Fruit fly (Drosophila melanogaster): ENCODE measurements around the gene CG14419.
A peak's percentile ranks its signal among the peaks of the same experiment; 100 is the strongest.

CG14419 gene

DNA sequence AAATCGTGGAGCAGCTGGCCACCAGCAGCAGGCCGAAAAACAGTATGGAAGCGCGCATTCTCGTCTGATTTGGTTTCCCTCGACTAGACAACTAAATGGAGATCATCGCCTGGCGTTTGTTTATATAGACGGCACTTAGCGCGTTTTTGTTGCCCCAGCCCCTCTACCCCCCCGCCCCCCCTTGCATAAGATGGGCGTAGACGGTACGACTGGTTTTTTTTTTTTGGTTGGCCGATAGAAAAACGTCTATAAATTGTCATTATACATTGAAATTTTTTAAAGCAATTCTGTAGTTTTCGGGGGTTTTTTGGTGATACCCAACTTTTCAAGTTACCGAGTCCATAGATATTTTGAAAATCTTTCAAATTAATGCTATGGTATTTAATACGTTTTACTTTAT, at the start of gene CG14419:
TSS of gene CG14419 (minus strand) at position 101 of the 400 bp plus-strand sequence.
- TF ChIP-seq br (GFP tag; optimal IDR thresholded peaks at IDR 0.05) = no peak
- TF ChIP-seq sv (GFP tag; optimal IDR thresholded peaks at IDR 0.05) = no peak
- no peak for TF ChIP-seq woc (GFP tag; optimal IDR thresholded peaks at IDR 0.05)
- TF ChIP-seq HLH106 (tag; optimal IDR thresholded peaks at IDR 0.05) = no peak
- no peak for TF ChIP-seq CG9705 (GFP tag; optimal IDR thresholded peaks at IDR 0.05)
- TF ChIP-seq jim (GFP tag; optimal IDR thresholded peaks at IDR 0.05) = no peak
- TF ChIP-seq Mio (GFP tag; optimal IDR thresholded peaks at IDR 0.05) = no peak
- no peak for TF ChIP-seq N (GFP tag; optimal IDR thresholded peaks at IDR 0.05)
- TF ChIP-seq h (GFP tag; optimal IDR thresholded peaks at IDR 0.05) = no peak
- no peak for TF ChIP-seq rgr (GFP tag; optimal IDR thresholded peaks at IDR 0.05)
- no peak for TF ChIP-seq dl (GFP tag; optimal IDR thresholded peaks at IDR 0.05; ENCODE audit: insufficient read depth in 1 of 2, partially characterized antibody in 2 of 2)
- no peak for TF ChIP-seq ey (GFP tag; optimal IDR thresholded peaks at IDR 0.05)
- TF ChIP-seq psq (GFP tag; optimal IDR thresholded peaks at IDR 0.05) = no peak
- TF ChIP-seq foxo (GFP tag; optimal IDR thresholded peaks at IDR 0.05) = no peak

dm6 chrX:2934827-2935226, 49.1 kb upstream of the CG14419 start, which contains the start of gene CG3592:
CG3592 (plus strand) TSS chrX:2935127.
- TF ChIP-seq Abd-B (GFP tag; optimal IDR thresholded peaks at IDR 0.05) (no peak), Hnf4 (GFP tag; optimal IDR thresholded peaks at IDR 0.05) (no peak), usp (GFP tag; optimal IDR thresholded peaks at IDR 0.05) (no peak), rgr (GFP tag; optimal IDR thresholded peaks at IDR 0.05) (no peak), Myc (optimal IDR thresholded peaks at IDR 0.05) (no peak), Hr78 (GFP tag; optimal IDR thresholded peaks at IDR 0.05) (no peak), dmrt93B (GFP tag; optimal IDR thresholded peaks at IDR 0.05) (no peak), br (GFP tag; optimal IDR thresholded peaks at IDR 0.05) (no peak), fru (GFP tag; optimal IDR thresholded peaks at IDR 0.05) (no peak), N (GFP tag; optimal IDR thresholded peaks at IDR 0.05) (no peak), h (GFP tag; optimal IDR thresholded peaks at IDR 0.05) (no peak), Vsx2 (GFP tag; optimal IDR thresholded peaks at IDR 0.05; ENCODE audit: partially characterized antibody) (no peak), tai (GFP tag; optimal IDR thresholded peaks at IDR 0.05) (no peak), woc (GFP tag; optimal IDR thresholded peaks at IDR 0.05) (no peak), sv (GFP tag; optimal IDR thresholded peaks at IDR 0.05) (no peak), dsf (GFP tag; optimal IDR thresholded peaks at IDR 0.05; ENCODE audit: borderline replicate concordance) (no peak), OdsH (GFP tag; optimal IDR thresholded peaks at IDR 0.05) (no peak), HLH106 (tag; optimal IDR thresholded peaks at IDR 0.05) (no peak)

DNA sequence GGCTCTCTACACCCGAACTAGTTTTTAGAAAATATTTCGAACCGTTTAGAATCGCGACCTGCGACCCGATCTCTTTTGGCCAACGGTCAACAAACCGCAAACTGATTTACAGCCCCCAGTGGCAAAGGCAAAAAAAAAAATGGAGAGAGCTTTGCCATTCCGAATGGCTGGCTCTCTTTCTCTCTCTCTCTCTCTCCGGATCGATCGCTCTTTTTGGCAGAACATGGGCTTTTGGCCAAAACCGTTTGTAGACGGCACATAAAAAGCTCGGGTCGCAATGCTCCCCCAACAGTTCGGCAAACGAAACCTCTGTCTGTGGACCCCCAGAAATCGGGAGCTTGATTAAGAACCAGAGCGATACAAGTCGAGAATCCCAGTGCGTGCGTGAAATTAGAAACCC, 43.8 kb upstream of the CG14419 start, which contains the start of gene CG32793:
TSS of gene CG32793 (plus strand) at position 301 of the 400 bp plus-strand sequence.
- TF ChIP-seq Mio (GFP tag; optimal IDR thresholded peaks at IDR 0.05) (no peak), jim (GFP tag; optimal IDR thresholded peaks at IDR 0.05) (no peak)

- TF ChIP-seq Hr78 (GFP tag; optimal IDR thresholded peaks at IDR 0.05) (no peak), Dif (GFP tag; optimal IDR thresholded peaks at IDR 0.05; ENCODE audit: partially characterized antibody) (no peak), pan (optimal IDR thresholded peaks at IDR 0.05) (no peak), HLH106 (tag; optimal IDR thresholded peaks at IDR 0.05) (no peak), dl (GFP tag; optimal IDR thresholded peaks at IDR 0.05; ENCODE audit: insufficient read depth in 1 of 2, partially characterized antibody in 2 of 2) (no peak)
These were observed 41.4 kb upstream of the CG14419 start, which contains the start of gene CG14424 for dm6 chrX:2927158-2927557. CG14424 (minus strand) TSS chrX:2927258.

dm6 chrX:2919742-2920141, 34.0 kb upstream of the CG14419 start, which contains the start of gene CG3588:
CG3588 (plus strand) TSS chrX:2919770.
- TF ChIP-seq sv (GFP tag; optimal IDR thresholded peaks at IDR 0.05) (peak; percentile 6), CG32264 (GFP tag; optimal IDR thresholded peaks at IDR 0.05) (no peak), rgr (GFP tag; optimal IDR thresholded peaks at IDR 0.05) (peak; percentile 63), dl (GFP tag; optimal IDR thresholded peaks at IDR 0.05; ENCODE audit: insufficient read depth in 1 of 2, partially characterized antibody in 2 of 2) (no peak), HLH106 (tag; optimal IDR thresholded peaks at IDR 0.05) (peak; percentile 63), Abd-B (GFP tag; optimal IDR thresholded peaks at IDR 0.05) (no peak), psq (GFP tag; optimal IDR thresholded peaks at IDR 0.05) (peak; percentile 24), CG9705 (GFP tag; optimal IDR thresholded peaks at IDR 0.05) (no peak), br (GFP tag; optimal IDR thresholded peaks at IDR 0.05) (peak; percentile 60), Mio (GFP tag; optimal IDR thresholded peaks at IDR 0.05) (no peak), dmrt93B (GFP tag; optimal IDR thresholded peaks at IDR 0.05) (no peak), tai (GFP tag; optimal IDR thresholded peaks at IDR 0.05) (peak; percentile 9), dsf (GFP tag; optimal IDR thresholded peaks at IDR 0.05; ENCODE audit: borderline replicate concordance) (no peak), Rel (GFP tag; optimal IDR thresholded peaks at IDR 0.05) (no peak), Rel (tag; optimal IDR thresholded peaks at IDR 0.05) (no peak), GATAd (GFP tag; optimal IDR thresholded peaks at IDR 0.05) (no peak), lola (GFP tag; optimal IDR thresholded peaks at IDR 0.05) (no peak), OdsH (GFP tag; optimal IDR thresholded peaks at IDR 0.05) (peak; percentile 54), brk (GFP tag; optimal IDR thresholded peaks at IDR 0.05) (no peak), Hr83 (GFP tag; optimal IDR thresholded peaks at IDR 0.05; ENCODE audit: poor library complexity, severe bottlenecking) (no peak), ey (GFP tag; optimal IDR thresholded peaks at IDR 0.05) (peak; percentile 57), CrebA (GFP tag; optimal IDR thresholded peaks at IDR 0.05; ENCODE audit: borderline replicate concordance) (no peak), fru (GFP tag; optimal IDR thresholded peaks at IDR 0.05) (no peak), h (GFP tag; optimal IDR thresholded peaks at IDR 0.05) (peak; percentile 65), Hr78 (GFP tag; optimal IDR thresholded peaks at IDR 0.05) (no peak), Hnf4 (GFP tag; optimal IDR thresholded peaks at IDR 0.05) (peak; percentile 63), Sp1 (GFP tag; optimal IDR thresholded peaks at IDR 0.05) (peak; percentile 49), jim (GFP tag; optimal IDR thresholded peaks at IDR 0.05) (no peak), woc (GFP tag; optimal IDR thresholded peaks at IDR 0.05) (peak; percentile 19)

Data from whole organism, wandering third instar larva.